Fruit fly (Drosophila melanogaster): ENCODE results near the gene REPTOR.
A peak's percentile ranks its signal among the peaks of the same experiment; 100 is the strongest.

The REPTOR gene

dm6 chr3R:24620569-24620968, 37.9 kb upstream of the REPTOR start:
- TF ChIP-seq gcm (GFP tag; optimal IDR thresholded peaks at IDR 0.05) (peak; percentile 75), CG14441 (GFP tag; IDR thresholded peaks at IDR 0.05) (no peak), ab (GFP tag; optimal IDR thresholded peaks at IDR 0.05) (no peak), CG17186 (GFP tag; optimal IDR thresholded peaks at IDR 0.05) (no peak), D (optimal IDR thresholded peaks at IDR 0.05) (no peak), D (GFP tag; optimal IDR thresholded peaks at IDR 0.05) (no peak), z (GFP tag; IDR thresholded peaks at IDR 0.05) (no peak), Med (GFP tag) (peak; percentile 53), Aef1 (GFP tag; IDR thresholded peaks at IDR 0.05) (no peak), CG7357 (GFP tag; IDR thresholded peaks at IDR 0.05) (no peak), CG1832 (GFP tag; optimal IDR thresholded peaks at IDR 0.05) (peak; percentile 4), hb (GFP tag; IDR thresholded peaks at IDR 0.05; ENCODE audit: partially characterized antibody) (no peak), pum (GFP tag; optimal IDR thresholded peaks at IDR 0.05) (no peak), BEAF-32 (GFP tag; optimal IDR thresholded peaks at IDR 0.05) (no peak), NC2β (GFP tag; optimal IDR thresholded peaks at IDR 0.05) (no peak), Ada2b (GFP tag; IDR thresholded peaks at IDR 0.05) (no peak), jumu (GFP tag; optimal IDR thresholded peaks at IDR 0.05) (no peak), CG6813 (GFP tag; optimal IDR thresholded peaks at IDR 0.05) (no peak), Scr (GFP tag; IDR thresholded peaks at IDR 0.05; ENCODE audit: partially characterized antibody) (no peak), Stat92E (GFP tag; optimal IDR thresholded peaks at IDR 0.05) (no peak), bbx (GFP tag; IDR thresholded peaks at IDR 0.05; ENCODE audit: partially characterized antibody) (no peak), Doc3 (GFP tag; IDR thresholded peaks at IDR 0.05; ENCODE audit: partially characterized antibody) (no peak), sens (GFP tag) (peak; percentile 33), CG7928 (GFP tag; optimal IDR thresholded peaks at IDR 0.05) (no peak), HLH3B (GFP tag; IDR thresholded peaks at IDR 0.05) (0 out of 2 replicates have a peak, but pooled peaks have one; percentile 4), knrl (GFP tag; IDR thresholded peaks at IDR 0.05; ENCODE audit: partially characterized antibody) (0 out of 3 replicates have a peak, but pooled peaks have one; percentile 15), CG13287 (GFP tag; IDR thresholded peaks at IDR 0.05; ENCODE audit: partially characterized antibody) (no peak), seq (GFP tag; IDR thresholded peaks at IDR 0.05) (0 out of 2 replicates have a peak, but pooled peaks have one; percentile 10), dmrt99B (tag; optimal IDR thresholded peaks at IDR 0.05) (no peak), twi (tag; optimal IDR thresholded peaks at IDR 0.05) (no peak), oc (tag; optimal IDR thresholded peaks at IDR 0.05) (no peak), tin (GFP tag; optimal IDR thresholded peaks at IDR 0.05) (no peak), CG2199 (GFP tag; IDR thresholded peaks at IDR 0.05) (peak; percentile 44; the same call in 1 of the 3 replicates), BtbVII (GFP tag; optimal IDR thresholded peaks at IDR 0.05) (no peak)

DNA sequence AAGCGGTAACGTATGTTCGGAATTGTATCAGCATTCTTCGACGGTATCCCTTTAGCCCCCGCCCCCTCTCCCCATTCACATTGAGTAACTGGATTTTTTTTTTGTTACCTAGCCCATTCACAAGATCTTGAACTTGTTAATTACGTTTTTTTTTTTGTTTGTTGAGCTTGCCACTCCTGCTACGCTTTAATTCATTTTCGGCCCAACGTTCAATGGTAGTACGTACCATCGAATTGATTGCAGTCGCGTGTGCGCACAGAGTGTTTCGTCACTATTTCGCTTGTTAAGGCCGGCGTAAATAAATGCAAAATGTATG, 32.0 kb upstream of the REPTOR start:
- peak; percentile 55 for TF ChIP-seq Meics (GFP tag; optimal IDR thresholded peaks at IDR 0.05)
- no peak for TF ChIP-seq CG17328 (GFP tag; IDR thresholded peaks at IDR 0.05)
- TF ChIP-seq Max (GFP tag; optimal IDR thresholded peaks at IDR 0.05), result no peak
- no peak for TF ChIP-seq wek (GFP tag; optimal IDR thresholded peaks at IDR 0.05)
- no peak for TF ChIP-seq CG9437 (GFP tag; optimal IDR thresholded peaks at IDR 0.05)
- TF ChIP-seq CG13894 (tag; optimal IDR thresholded peaks at IDR 0.05), result no peak
- no peak for TF ChIP-seq Ptx1 (GFP tag; IDR thresholded peaks at IDR 0.05)
- TF ChIP-seq sqz (GFP tag; optimal IDR thresholded peaks at IDR 0.05), result peak; percentile 70
